Fruit fly (Drosophila melanogaster): ENCODE data around the gene up.

DNA sequence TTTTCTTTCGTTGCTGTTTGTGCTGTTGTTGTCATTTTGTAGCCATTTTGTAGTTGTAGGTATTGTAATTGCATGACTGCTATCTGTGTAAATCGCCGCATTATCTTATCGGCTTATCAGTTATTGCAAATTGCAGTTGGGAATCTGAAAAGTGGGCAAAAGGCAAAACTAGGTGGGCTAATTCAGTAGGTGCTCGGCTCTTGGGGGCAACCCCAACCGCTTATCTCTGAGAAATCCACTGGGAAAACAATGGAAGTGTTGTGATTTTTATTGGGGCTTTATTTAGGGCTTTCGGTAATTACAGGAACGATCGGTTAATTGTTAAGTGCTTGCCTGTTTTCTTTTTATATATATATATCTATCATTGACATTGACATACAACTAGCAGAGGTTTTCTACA is 48.8 kb upstream of the up start:
- TF ChIP-seq hth (optimal IDR thresholded peaks at IDR 0.05) (no peak), ci (GFP tag; IDR thresholded peaks at IDR 0.05) (no peak), CG12219 (GFP tag; optimal IDR thresholded peaks at IDR 0.05) (no peak), NFAT (GFP tag; IDR thresholded peaks at IDR 0.05) (no peak), Usf (GFP tag; optimal IDR thresholded peaks at IDR 0.05) (no peak), CG8089 (GFP tag; optimal IDR thresholded peaks at IDR 0.05) (no peak), wdn (GFP tag; IDR thresholded peaks at IDR 0.05) (no peak), Abd-B (GFP tag; optimal IDR thresholded peaks at IDR 0.05) (no peak), ranshi (GFP tag; IDR thresholded peaks at IDR 0.05) (no peak), Max (GFP tag; optimal IDR thresholded peaks at IDR 0.05) (no peak), Nf-YB (GFP tag; optimal IDR thresholded peaks at IDR 0.05) (no peak), Ada2b (GFP tag; IDR thresholded peaks at IDR 0.05) (no peak), C15 (GFP tag; IDR thresholded peaks at IDR 0.05) (no peak), CG9727 (GFP tag; optimal IDR thresholded peaks at IDR 0.05) (no peak)
